Fruit fly (Drosophila melanogaster): ENCODE measurements around the gene CG6793.

DNA sequence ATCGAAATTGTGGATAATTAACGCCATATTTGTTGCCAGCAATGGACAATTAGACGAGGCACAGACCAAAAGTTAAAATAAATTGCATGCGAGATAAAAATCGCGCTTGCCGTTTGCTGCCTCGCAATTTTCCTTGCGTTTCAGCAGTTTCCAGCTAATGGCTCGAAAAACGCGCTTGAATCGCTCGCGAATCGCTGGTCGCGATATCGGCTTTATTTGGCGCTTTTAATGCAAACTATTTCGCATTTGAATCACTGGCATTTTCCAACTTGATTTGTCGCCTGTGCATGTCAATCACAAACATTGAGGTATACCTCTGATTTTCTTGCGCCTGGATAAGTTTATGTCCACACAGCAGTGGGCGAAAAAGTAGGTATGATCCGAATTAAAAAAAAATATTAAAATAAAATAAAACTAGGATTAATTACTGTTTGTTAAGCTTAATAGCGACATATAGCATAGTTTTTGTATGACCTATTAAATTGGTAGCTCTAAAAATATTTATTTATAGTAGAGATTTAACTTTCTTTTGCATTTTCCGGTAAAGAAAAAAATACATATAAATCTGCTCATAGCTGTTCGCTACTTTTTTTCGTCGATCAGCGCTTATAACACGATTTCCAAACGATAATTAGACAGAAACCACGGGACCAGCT is 18.9 kb upstream of the CG6793 start:
- TF ChIP-seq CG8478 (optimal IDR thresholded peaks at IDR 0.05) (no peak), CTCF (optimal IDR thresholded peaks at IDR 0.05) (no peak)

All from S2 (cell line).